Worm (Caenorhabditis elegans) whole organism, L3 larva: ENCODE measurements around the gene T06F4.1.
A peak's percentile ranks its signal among the peaks of the same experiment; 100 is the strongest.

ENCODE experiments used
- R02D3.7 ChIP-seq: fragments of 150-350 bp; optimal IDR thresholded peaks from 2 replicates; lab custom pipeline; 2014; ENCODE audit warnings: missing biosample characterization, missing genetic modification characterization
- ZK546.5 ChIP-seq: sonication (generic microtip); optimal IDR thresholded peaks from 2 replicates; lab custom pipeline; 2017; ENCODE audit warnings: missing biosample characterization, missing genetic modification characterization
- ama-1 ChIP-seq: fragments of 150-350 bp; optimal IDR thresholded peaks from 2 replicates; lab custom pipeline; 2018
- ceh-16 ChIP-seq: sonication (generic microtip); optimal IDR thresholded peaks from 2 replicates; lab custom pipeline; 2017; ENCODE audit warnings: missing biosample characterization, missing genetic modification characterization
- ceh-82 ChIP-seq: fragments of 150-350 bp; optimal IDR thresholded peaks from 2 replicates; lab custom pipeline; 2014; ENCODE audit warnings: missing biosample characterization, missing genetic modification characterization
- ceh-9 ChIP-seq: sonication (generic microtip); optimal IDR thresholded peaks from 2 replicates; lab custom pipeline; 2018; ENCODE audit warnings: missing biosample characterization, missing genetic modification characterization
- daf-12 ChIP-seq: fragments of 150-350 bp; optimal IDR thresholded peaks from 2 replicates; lab custom pipeline; 2014; ENCODE audit warnings: missing biosample characterization, missing genetic modification reagents, missing genetic modification characterization
- egl-5 ChIP-seq: fragments of 150-350 bp; optimal IDR thresholded peaks from 2 replicates; lab custom pipeline; 2017; ENCODE audit warnings: missing biosample characterization, missing genetic modification reagents, missing genetic modification characterization, inconsistent platforms
- elt-2 ChIP-seq: sonication (generic microtip); optimal IDR thresholded peaks from 2 replicates; lab custom pipeline; 2016; ENCODE audit warnings: missing genetic modification reagents, mild to moderate bottlenecking, missing genetic modification characterization, missing compliant biosample characterization
- elt-3 ChIP-seq, 3 experiments: fragments of 150-350 bp in 1 of 3; sonication (generic microtip) in 2 of 3; optimal IDR thresholded peaks; 2 replicates in 2 of 3; 4 replicates in 1 of 3; lab custom pipeline; 2014 to 2017; ENCODE audit warnings: missing biosample characterization in 3 of 3, missing genetic modification characterization in 3 of 3
- eor-1 ChIP-seq, 2 experiments: fragments of 150-350 bp; optimal IDR thresholded peaks; 2 replicates each; lab custom pipeline; 2014 to 2018; ENCODE audit warnings: missing biosample characterization in 2 of 2, missing genetic modification characterization in 2 of 2
- fkh-2 ChIP-seq: fragments of 150-350 bp; optimal IDR thresholded peaks from 2 replicates; lab custom pipeline; 2014; ENCODE audit warnings: missing biosample characterization, missing genetic modification reagents, missing genetic modification characterization
- fos-1 ChIP-seq: fragments of 150-350 bp; optimal IDR thresholded peaks from 2 replicates; lab custom pipeline; 2014; ENCODE audit warnings: missing biosample characterization, missing genetic modification characterization
- jun-1 ChIP-seq: fragments of 150-350 bp; optimal IDR thresholded peaks from 2 replicates; lab custom pipeline; 2014; ENCODE audit warnings: missing biosample characterization, missing genetic modification reagents, missing genetic modification characterization
- lin-15B ChIP-seq: fragments of 150-350 bp; optimal IDR thresholded peaks from 2 replicates; lab custom pipeline; 2014; ENCODE audit warnings: missing biosample characterization, missing genetic modification characterization
- lin-39 ChIP-seq: fragments of 150-350 bp; optimal IDR thresholded peaks from 2 replicates; lab custom pipeline; 2018; ENCODE audit warnings: missing biosample characterization, missing genetic modification reagents, missing genetic modification characterization
- lsy-12 ChIP-seq: sonication (generic microtip); optimal IDR thresholded peaks from 2 replicates; lab custom pipeline; 2016; ENCODE audit warnings: mild to moderate bottlenecking, missing genetic modification characterization, missing compliant biosample characterization
- mdl-1 ChIP-seq: fragments of 150-350 bp; optimal IDR thresholded peaks from 2 replicates; lab custom pipeline; 2014; ENCODE audit warnings: missing biosample characterization, missing genetic modification characterization
- mml-1 ChIP-seq: fragments of 150-350 bp; sonication (generic microtip); optimal IDR thresholded peaks from 3 replicates; lab custom pipeline; 2014; ENCODE audit warnings: missing biosample characterization, missing genetic modification characterization
- nfya-1 ChIP-seq: sonication (generic microtip); optimal IDR thresholded peaks from 2 replicates; lab custom pipeline; 2017; ENCODE audit warnings: missing genetic modification characterization, mild to moderate bottlenecking, missing compliant biosample characterization, antibody characterized with exemption, moderate library complexity; ENCODE audit not compliant: insufficient read depth
- nhr-11 ChIP-seq: fragments of 150-350 bp; optimal IDR thresholded peaks from 2 replicates; lab custom pipeline; 2014; ENCODE audit warnings: missing biosample characterization, missing genetic modification characterization
- nhr-12 ChIP-seq: fragments of 150-350 bp; optimal IDR thresholded peaks from 2 replicates; lab custom pipeline; 2014; ENCODE audit warnings: missing biosample characterization, missing genetic modification characterization
- nhr-23 ChIP-seq: fragments of 150-350 bp; optimal IDR thresholded peaks from 2 replicates; lab custom pipeline; 2014; ENCODE audit warnings: missing biosample characterization, missing genetic modification reagents, missing genetic modification characterization
- nhr-237 ChIP-seq: fragments of 150-350 bp; optimal IDR thresholded peaks from 2 replicates; lab custom pipeline; 2014; ENCODE audit warnings: missing biosample characterization, missing genetic modification characterization
- nhr-28 ChIP-seq: fragments of 150-350 bp; optimal IDR thresholded peaks from 2 replicates; lab custom pipeline; 2014; ENCODE audit warnings: missing biosample characterization, missing genetic modification characterization
- nhr-43 ChIP-seq: sonication (generic microtip); optimal IDR thresholded peaks from 2 replicates; lab custom pipeline; 2016; ENCODE audit warnings: mild to moderate bottlenecking, missing genetic modification characterization, missing compliant biosample characterization; ENCODE audit not compliant: poor library complexity, severe bottlenecking
- nhr-76 ChIP-seq: fragments of 150-350 bp; sonication (generic microtip); optimal IDR thresholded peaks from 5 replicates; lab custom pipeline; 2014; ENCODE audit warnings: missing biosample characterization, missing genetic modification characterization
- pha-4 ChIP-seq: fragments of 150-350 bp; optimal IDR thresholded peaks from 2 replicates; lab custom pipeline; 2014; ENCODE audit warnings: missing biosample characterization, missing genetic modification reagents, missing genetic modification characterization
- pqm-1 ChIP-seq: fragments of 150-350 bp; optimal IDR thresholded peaks from 2 replicates; lab custom pipeline; 2017; ENCODE audit warnings: missing biosample characterization, missing genetic modification characterization, inconsistent platforms
- sea-2 ChIP-seq: fragments of 150-350 bp; sonication (generic microtip); optimal IDR thresholded peaks from 4 replicates; lab custom pipeline; 2014; ENCODE audit warnings: missing biosample characterization, missing genetic modification reagents, missing genetic modification characterization
- skn-1 ChIP-seq: fragments of 150-350 bp; optimal IDR thresholded peaks from 2 replicates; lab custom pipeline; 2014; ENCODE audit warnings: missing biosample characterization, missing genetic modification characterization
- snpc-4 ChIP-seq: fragments of 150-350 bp; optimal IDR thresholded peaks from 2 replicates; lab custom pipeline; 2014; ENCODE audit warnings: missing biosample characterization, missing genetic modification characterization
- tbx-2 ChIP-seq: sonication (generic microtip); optimal IDR thresholded peaks from 2 replicates; lab custom pipeline; 2016; ENCODE audit warnings: mild to moderate bottlenecking, missing genetic modification characterization, missing compliant biosample characterization
- unc-62 ChIP-seq: fragments of 150-350 bp; sonication (generic microtip); optimal IDR thresholded peaks from 4 replicates; lab custom pipeline; 2014; ENCODE audit warnings: missing biosample characterization, missing genetic modification reagents, missing genetic modification characterization
- ztf-11 ChIP-seq: fragments of 150-350 bp; optimal IDR thresholded peaks from 2 replicates; lab custom pipeline; 2014; ENCODE audit warnings: missing biosample characterization, missing genetic modification characterization
- ztf-4 ChIP-seq: fragments of 150-350 bp; optimal IDR thresholded peaks from 2 replicates; lab custom pipeline; 2014; ENCODE audit warnings: missing biosample characterization, missing genetic modification characterization

T06F4.1 gene

DNA sequence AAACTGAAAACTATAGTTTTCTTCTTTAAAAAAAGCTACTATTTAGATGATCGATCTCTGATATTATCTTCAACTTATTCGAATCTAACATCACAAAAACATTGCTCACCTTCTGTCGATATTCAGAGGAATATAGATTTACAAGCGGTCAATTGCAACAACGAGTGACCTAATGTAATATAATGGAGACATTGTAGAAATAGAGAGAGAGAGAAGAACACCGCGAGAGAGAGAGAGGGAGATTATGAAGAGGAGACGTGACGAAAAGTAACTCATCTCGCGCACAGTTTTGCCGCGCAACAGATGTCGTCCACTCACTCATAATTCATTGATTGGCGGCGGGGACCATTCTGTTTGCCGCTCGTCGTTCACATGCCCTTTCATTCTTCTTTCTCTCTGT, 68.8 kb downstream of the T06F4.1 start:
- TF ChIP-seq nhr-23 (tag; lab: Kevin White, UChicago): peak; percentile 17
- TF ChIP-seq ama-1 (lab: Kevin White, UChicago): no peak

- TF ChIP-seq ceh-82 (tag; lab: Kevin White, UChicago): no peak
- TF ChIP-seq elt-2 (tag; lab: Kevin White, UChicago): peak; percentile 100
- no peak for TF ChIP-seq elt-3 (tag; optimal IDR thresholded peaks at IDR 0.05; lab: Kevin White, UChicago)
- no peak for TF ChIP-seq ceh-9 (tag; lab: Kevin White, UChicago)
- TF ChIP-seq egl-5 (tag; lab: Kevin White, UChicago): no peak
- no peak for TF ChIP-seq ceh-16
- no peak for TF ChIP-seq daf-12 (tag; lab: Kevin White, UChicago)
- TF ChIP-seq skn-1 (tag; lab: Kevin White, UChicago): peak; percentile 38
- no peak for TF ChIP-seq nhr-237 (tag; lab: Kevin White, UChicago)
- peak; percentile 60 for TF ChIP-seq jun-1
- TF ChIP-seq mdl-1 (tag; lab: Kevin White, UChicago): no peak
- peak; percentile 14 for TF ChIP-seq fos-1 (tag; lab: Kevin White, UChicago)
- no peak for TF ChIP-seq nhr-28 (tag; lab: Kevin White, UChicago)
- no peak for TF ChIP-seq sea-2 (GFP tag; lab: Kevin White, UChicago)
- TF ChIP-seq nfya-1 (tag; lab: Kevin White, UChicago): no peak
- TF ChIP-seq mml-1: no peak
- TF ChIP-seq pqm-1 (tag; lab: Kevin White, UChicago): peak; percentile 99
- TF ChIP-seq R02D3.7 (tag; lab: Kevin White, UChicago): no peak
- peak; percentile 39 for TF ChIP-seq pha-4 (tag; lab: Kevin White, UChicago)
- TF ChIP-seq tbx-2: no peak
These were observed 70.2 kb downstream of the T06F4.1 start for ce11 chrX:4008922-4009321.

ce11 chrX:4007724-4008123, 71.4 kb downstream of the T06F4.1 start:
- peak; percentile 69 for TF ChIP-seq pqm-1 (tag; lab: Kevin White, UChicago)
- TF ChIP-seq unc-62 (GFP tag; lab: Kevin White, UChicago): no peak
- peak; percentile 21 for TF ChIP-seq nhr-43
- TF ChIP-seq ztf-4 (tag; lab: Kevin White, UChicago): no peak
- peak; percentile 97 for TF ChIP-seq elt-2 (tag; lab: Kevin White, UChicago)
- TF ChIP-seq snpc-4 (tag; lab: Kevin White, UChicago): peak; percentile 30
- peak; percentile 56 for TF ChIP-seq fos-1 (tag; lab: Kevin White, UChicago)
- no peak for TF ChIP-seq lsy-12 (tag; lab: Kevin White, UChicago)
- peak; percentile 55 for TF ChIP-seq skn-1 (tag; lab: Kevin White, UChicago)
- TF ChIP-seq mdl-1 (tag; lab: Kevin White, UChicago): no peak

ce11 chrX:4006966-4007365, 72.2 kb downstream of the T06F4.1 start:
- TF ChIP-seq fkh-2 (tag; lab: Kevin White, UChicago): no peak
- no peak for TF ChIP-seq eor-1 (tag; optimal IDR thresholded peaks at IDR 0.05; lab: Kevin White, UChicago)
- no peak for TF ChIP-seq mdl-1 (tag; lab: Kevin White, UChicago)
- no peak for TF ChIP-seq nhr-12 (tag; lab: Kevin White, UChicago)
- TF ChIP-seq ama-1 (lab: Kevin White, UChicago): no peak
- no peak for TF ChIP-seq ztf-11 (tag; lab: Kevin White, UChicago)
- TF ChIP-seq nhr-11 (tag; lab: Kevin White, UChicago): no peak
- no peak for TF ChIP-seq mml-1
- TF ChIP-seq ZK546.5 (tag; lab: Kevin White, UChicago): no peak
- TF ChIP-seq nhr-23 (tag; lab: Kevin White, UChicago): no peak
- TF ChIP-seq unc-62 (GFP tag; lab: Kevin White, UChicago): no peak
- TF ChIP-seq skn-1 (tag; lab: Kevin White, UChicago): no peak
- TF ChIP-seq lin-39 (tag; lab: Kevin White, UChicago): no peak
- no peak for TF ChIP-seq nhr-28 (tag; lab: Kevin White, UChicago)
- TF ChIP-seq nhr-76 (tag; lab: Kevin White, UChicago): no peak
- no peak for TF ChIP-seq nhr-237 (tag; lab: Kevin White, UChicago)
- no peak for TF ChIP-seq elt-2 (tag; lab: Kevin White, UChicago)
- no peak for TF ChIP-seq pha-4 (tag; lab: Kevin White, UChicago)
- no peak for TF ChIP-seq nfya-1 (tag; lab: Kevin White, UChicago)
- TF ChIP-seq lin-15B (tag; lab: Kevin White, UChicago): no peak
- TF ChIP-seq, all 47 proteins: peak for 0
